Worm (Caenorhabditis elegans): Measurements from ENCODE around the gene Y17G7B.20.

Gene Y17G7B.20

DNA sequence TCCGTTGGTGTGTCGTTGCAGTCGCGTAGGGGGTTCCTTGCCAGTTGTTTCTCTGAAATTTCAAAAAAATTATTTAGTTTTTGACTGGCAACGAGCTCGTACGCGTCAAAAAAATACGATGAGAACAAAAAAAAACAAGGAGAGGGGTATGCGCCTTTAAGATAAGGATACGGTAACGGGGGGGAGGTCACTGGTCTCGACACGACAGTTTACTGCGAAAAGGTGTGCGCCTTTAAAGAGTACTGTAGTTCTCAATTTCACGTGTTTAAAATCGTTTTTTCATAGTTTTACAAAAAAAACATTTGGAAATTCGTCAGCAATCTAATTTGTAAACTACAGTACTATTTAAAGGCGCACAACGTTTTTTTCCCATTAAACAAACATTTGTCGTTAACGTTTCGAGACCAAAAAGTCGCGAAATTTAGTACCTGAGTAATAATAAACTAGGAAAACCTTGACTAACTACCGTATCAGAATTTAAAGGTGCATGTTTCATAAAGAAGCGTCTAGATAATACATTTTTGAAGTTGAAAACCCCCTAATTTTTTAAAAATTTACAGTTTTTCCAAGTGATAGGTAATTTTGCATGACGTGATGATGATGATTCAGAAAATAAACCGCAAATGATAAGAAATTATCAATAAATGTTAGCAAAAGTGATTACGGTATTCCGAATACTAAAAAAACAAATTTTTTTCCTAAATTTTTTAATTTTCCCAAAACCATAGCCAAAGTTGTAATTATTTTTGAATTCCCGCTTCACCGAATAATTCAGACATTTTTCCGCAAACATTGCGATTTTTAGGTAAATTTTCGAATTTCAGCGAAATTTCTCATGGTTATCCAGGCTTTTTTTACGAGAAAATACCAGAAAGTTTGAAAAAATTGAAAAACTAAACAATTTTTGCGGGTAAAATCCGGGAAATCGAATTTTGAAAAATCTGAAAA, 5.3 kb downstream of the Y17G7B.20 start (continued):
- TF ChIP-seq repo-1 (tag; optimal IDR thresholded peaks at IDR 0.05) (peak; percentile 36), madf-8 (GFP tag; conservative IDR thresholded peaks at IDR 0.05) (peak; percentile 74), K12H6.12 (tag; optimal IDR thresholded peaks at IDR 0.05) (peak; percentile 32), tbx-9 (tag; optimal IDR thresholded peaks at IDR 0.05; ENCODE audit: borderline replicate concordance) (no peak), snpc-4 (GFP tag; optimal IDR thresholded peaks at IDR 0.05) (no peak), snpc-4 (tag; optimal IDR thresholded peaks at IDR 0.05) (peak in 1 of 4 experiments; percentile 30), F49E8.2 (tag; optimal IDR thresholded peaks at IDR 0.05; ENCODE audit: insufficient read depth) (no peak), T26A5.8 (tag; optimal IDR thresholded peaks at IDR 0.05) (no peak), C06A6.2 (GFP tag; conservative IDR thresholded peaks at IDR 0.05) (no peak), nhr-90 (tag; optimal IDR thresholded peaks at IDR 0.05) (no peak), atf-7 (tag; optimal IDR thresholded peaks at IDR 0.05) (peak; percentile 84), let-607 (tag; optimal IDR thresholded peaks at IDR 0.05) (peak; percentile 22 to 50), lin-26 (GFP tag; IDR thresholded peaks at IDR 0.05) (no peak), athp-1 (tag; optimal IDR thresholded peaks at IDR 0.05) (peak; percentile 72), B0336.3 (GFP tag; IDR thresholded peaks at IDR 0.05) (peak; percentile 42), F57A8.1 (GFP tag; optimal IDR thresholded peaks at IDR 0.05) (no peak), tlf-1 (GFP tag; optimal IDR thresholded peaks at IDR 0.05) (no peak), snpc-3.4 (tag; optimal IDR thresholded peaks at IDR 0.05) (peak; percentile 33), sptf-2 (GFP tag; optimal IDR thresholded peaks at IDR 0.05) (no peak), hrde-1 (tag; optimal IDR thresholded peaks at IDR 0.05; ENCODE audit: borderline replicate concordance) (peak; percentile 49), efl-1 (GFP tag; optimal IDR thresholded peaks at IDR 0.05) (peak; percentile 33), egl-44 (GFP tag; IDR thresholded peaks at IDR 0.05) (no peak), nhr-120 (GFP tag; IDR thresholded peaks at IDR 0.05) (no peak), die-1 (tag; optimal IDR thresholded peaks at IDR 0.05) (no peak), nhr-80 (tag; optimal IDR thresholded peaks at IDR 0.05) (no peak), let-526 (GFP tag; IDR thresholded peaks at IDR 0.05) (no peak), ceh-100 (GFP tag; IDR thresholded peaks at IDR 0.05) (no peak), F39B2.1 (GFP tag; IDR thresholded peaks at IDR 0.05) (no peak), nfyb-1 (GFP tag; IDR thresholded peaks at IDR 0.05) (no peak), snpc-1.3 (tag; optimal IDR thresholded peaks at IDR 0.05; ENCODE audit: insufficient read depth) (no peak), egl-18 (GFP tag; IDR thresholded peaks at IDR 0.05) (0 out of 2 replicates have a peak, but pooled peaks have one; percentile 51), bed-2 (GFP tag; IDR thresholded peaks at IDR 0.05) (no peak), ztf-28 (GFP tag; IDR thresholded peaks at IDR 0.05) (0 out of 2 replicates have a peak, but pooled peaks have one; percentile 36), hmg-20 (GFP tag; IDR thresholded peaks at IDR 0.05) (no peak), attf-6 (GFP tag; IDR thresholded peaks at IDR 0.05) (no peak), madf-3 (GFP tag; IDR thresholded peaks at IDR 0.05) (no peak), B0261.1 (tag; optimal IDR thresholded peaks at IDR 0.05) (no peak), pha-4 (tag; optimal IDR thresholded peaks at IDR 0.05) (no peak), lin-54 (GFP tag; optimal IDR thresholded peaks at IDR 0.05) (peak; percentile 50), rcor-1 (GFP tag; IDR thresholded peaks at IDR 0.05) (no peak), ceh-79 (tag; optimal IDR thresholded peaks at IDR 0.05) (no peak), nhr-27 (tag; optimal IDR thresholded peaks at IDR 0.05) (peak; percentile 17), mel-28 (tag; optimal IDR thresholded peaks at IDR 0.05; ENCODE audit: borderline replicate concordance) (no peak), ztf-25 (GFP tag; IDR thresholded peaks at IDR 0.05) (no peak), aptf-3 (GFP tag; IDR thresholded peaks at IDR 0.05) (0 out of 2 replicates have a peak, but pooled peaks have one; percentile 55), F37B4.10 (GFP tag; IDR thresholded peaks at IDR 0.05) (0 out of 2 replicates have a peak, but pooled peaks have one; percentile 58)
